Fruit fly (Drosophila melanogaster) whole organism, embryonic: ENCODE data around the gene Sws1.

Source experiments
- Antp ChIP-seq: fragments of 200-800 bp; sonication (Bioruptor generic); optimal IDR thresholded peaks from 3 replicates; lab custom pipeline; 2016; ENCODE audit warnings: missing biosample characterization, missing genetic modification characterization
- B-H2 ChIP-seq: fragments of 200-800 bp; sonication (Bioruptor generic); optimal IDR thresholded peaks from 2 replicates; lab custom pipeline; 2018; ENCODE audit warnings: missing biosample characterization, mild to moderate bottlenecking, missing genetic modification characterization
- Bgb ChIP-seq: fragments of 200-800 bp; sonication (Bioruptor generic); IDR thresholded peaks from 2 replicates; pipeline ENCODE4 v1.3.6; 2022; ENCODE audit warnings: missing biosample characterization, missing genetic modification characterization; ENCODE audit not compliant: partially characterized antibody
- Blimp-1 ChIP-seq: fragments of 200-800 bp; sonication (Bioruptor generic); optimal IDR thresholded peaks from 3 replicates; lab custom pipeline; 2018; ENCODE audit warnings: missing biosample characterization, missing genetic modification characterization, mild to moderate bottlenecking, moderate library complexity, missing genetic modification reagents
- CG11093 ChIP-seq: fragments of 200-800 bp; sonication (Bioruptor generic); IDR thresholded peaks from 3 replicates; pipeline ENCODE4 v1.3.6; 2022; ENCODE audit warnings: missing biosample characterization, missing genetic modification characterization
- CG13424 ChIP-seq: fragments of 200-800 bp; sonication (Bioruptor generic); optimal IDR thresholded peaks from 2 replicates; lab custom pipeline; 2019; ENCODE audit warnings: missing biosample characterization, mild to moderate bottlenecking, missing genetic modification characterization, moderate library complexity
- CG14710 ChIP-seq: fragments of 200-800 bp; sonication (Bioruptor generic); optimal IDR thresholded peaks from 3 replicates; lab custom pipeline; 2019; ENCODE audit warnings: missing biosample characterization, mild to moderate bottlenecking, missing genetic modification characterization, moderate library complexity
- CG15479 ChIP-seq: fragments of 200-800 bp; sonication (Bioruptor generic); optimal IDR thresholded peaks from 3 replicates; lab custom pipeline; 2019; ENCODE audit warnings: missing biosample characterization, mild to moderate bottlenecking, missing genetic modification characterization, moderate library complexity
- CG15696 ChIP-seq: fragments of 200-800 bp; sonication (Bioruptor generic); optimal IDR thresholded peaks from 2 replicates; lab custom pipeline; 2019; ENCODE audit warnings: missing biosample characterization, mild to moderate bottlenecking, missing genetic modification characterization, moderate library complexity
- CG17328 ChIP-seq: fragments of 200-800 bp; sonication (Bioruptor generic); IDR thresholded peaks from 2 replicates; pipeline ENCODE4 v1.3.6; 2022; ENCODE audit warnings: missing biosample characterization, missing genetic modification characterization
- CG17385 ChIP-seq: fragments of 200-800 bp; sonication (Bioruptor generic); optimal IDR thresholded peaks from 3 replicates; lab custom pipeline; 2018; ENCODE audit warnings: missing biosample characterization, mild to moderate bottlenecking, missing genetic modification characterization
- CG18262 ChIP-seq: fragments of 200-800 bp; optimal IDR thresholded peaks from 3 replicates; lab custom pipeline; 2019; ENCODE audit warnings: missing biosample characterization, mild to moderate bottlenecking, missing genetic modification characterization, moderate library complexity
- CG2120 ChIP-seq: fragments of 200-800 bp; sonication (Bioruptor generic); optimal IDR thresholded peaks from 3 replicates; lab custom pipeline; 2016; ENCODE audit warnings: missing biosample characterization, missing genetic modification characterization
- CG30403 ChIP-seq: fragments of 200-800 bp; sonication (Bioruptor generic); optimal IDR thresholded peaks from 3 replicates; lab custom pipeline; 2016; ENCODE audit warnings: missing biosample characterization, missing genetic modification characterization
- CG32532 ChIP-seq: fragments of 200-800 bp; sonication (Bioruptor generic); IDR thresholded peaks from 2 replicates; pipeline ENCODE4 v1.3.6; 2022; ENCODE audit warnings: missing biosample characterization, missing genetic modification characterization
- CG3847 ChIP-seq: fragments of 200-800 bp; sonication (Bioruptor generic); IDR thresholded peaks from 2 replicates; pipeline ENCODE4 v1.3.6; 2022; ENCODE audit warnings: missing biosample characterization, missing genetic modification characterization
- CG6813 ChIP-seq: fragments of 200-800 bp; sonication (Bioruptor generic); optimal IDR thresholded peaks from 2 replicates; lab custom pipeline; 2017; ENCODE audit warnings: missing biosample characterization, missing genetic modification characterization, mild to moderate bottlenecking, moderate library complexity, missing genetic modification reagents
- CG8388 ChIP-seq: fragments of 200-800 bp; sonication (Bioruptor generic); optimal IDR thresholded peaks from 2 replicates; lab custom pipeline; 2019; ENCODE audit warnings: missing biosample characterization, mild to moderate bottlenecking, missing genetic modification characterization, moderate library complexity
- D ChIP-seq, 2 experiments: fragments of 200-800 bp in 1 of 2; fragments of >200 bp in 1 of 2; sonication (Bioruptor generic) in 1 of 2; optimal IDR thresholded peaks; 2 replicates in 1 of 2; 3 replicates in 1 of 2; lab custom pipeline; 2017; ENCODE audit warnings: mild to moderate bottlenecking in 1 of 2, missing biosample characterization in 1 of 2, missing genetic modification characterization in 1 of 2, missing genetic modification reagents in 1 of 2
- Elba2 ChIP-seq: fragments of 200-800 bp; sonication (Bioruptor generic); optimal IDR thresholded peaks from 3 replicates; lab custom pipeline; 2016; ENCODE audit warnings: missing biosample characterization, missing genetic modification characterization
- Fer2 ChIP-seq: fragments of 200-800 bp; sonication (Bioruptor generic); optimal IDR thresholded peaks from 2 replicates; lab custom pipeline; 2018; ENCODE audit warnings: missing biosample characterization, mild to moderate bottlenecking, missing genetic modification characterization, moderate library complexity
- HLH3B ChIP-seq: fragments of 200-800 bp; sonication (Bioruptor generic); IDR thresholded peaks from 2 replicates; pipeline ENCODE4 v1.3.6; 2022; ENCODE audit warnings: missing biosample characterization, missing genetic modification characterization
- MESR4 ChIP-seq: fragments of 200-800 bp; sonication (Bioruptor generic); optimal IDR thresholded peaks from 2 replicates; lab custom pipeline; 2018; ENCODE audit warnings: missing biosample characterization, mild to moderate bottlenecking, missing genetic modification characterization, moderate library complexity
- Ptx1 ChIP-seq: fragments of 200-800 bp; sonication (Bioruptor generic); IDR thresholded peaks from 2 replicates; pipeline ENCODE4 v1.3.6; 2022; ENCODE audit warnings: missing biosample characterization, missing genetic modification characterization
- Rfx ChIP-seq: fragments of 200-800 bp; sonication (Bioruptor generic); IDR thresholded peaks from 2 replicates; pipeline ENCODE4 v1.3.6; 2022; ENCODE audit warnings: missing biosample characterization, missing genetic modification characterization
- Sox100B ChIP-seq: fragments of 200-800 bp; sonication (Bioruptor generic); optimal IDR thresholded peaks from 3 replicates; lab custom pipeline; 2018; ENCODE audit warnings: missing biosample characterization, mild to moderate bottlenecking, missing genetic modification characterization
- Trl ChIP-seq, 3 experiments: fragments of >200 bp in 2 of 3; fragments of 200-800 bp in 1 of 3; sonication (Bioruptor generic) in 1 of 3; optimal IDR thresholded peaks; 2 replicates in 1 of 3; 3 replicates in 2 of 3; lab custom pipeline; 2016 to 2017; ENCODE audit warnings: missing biosample characterization in 1 of 3, missing genetic modification characterization in 1 of 3
- YL-1 ChIP-seq: fragments of 200-800 bp; sonication (Bioruptor generic); optimal IDR thresholded peaks from 3 replicates; lab custom pipeline; 2017; ENCODE audit warnings: missing biosample characterization, mild to moderate bottlenecking, missing genetic modification characterization
- az2 ChIP-seq: fragments of 200-800 bp; sonication (Bioruptor generic); optimal IDR thresholded peaks from 3 replicates; lab custom pipeline; 2016; ENCODE audit warnings: missing biosample characterization, missing genetic modification characterization
- btn ChIP-seq: fragments of 200-800 bp; sonication (Bioruptor generic); optimal IDR thresholded peaks from 2 replicates; lab custom pipeline; 2016; ENCODE audit warnings: missing biosample characterization, missing genetic modification characterization
- dmrt11E ChIP-seq: fragments of 200-800 bp; sonication (Bioruptor generic); optimal IDR thresholded peaks from 3 replicates; lab custom pipeline; 2018; ENCODE audit warnings: missing biosample characterization, mild to moderate bottlenecking, missing genetic modification characterization, moderate library complexity
- ewg ChIP-seq: fragments of 200-800 bp; sonication (Bioruptor generic); optimal IDR thresholded peaks from 3 replicates; lab custom pipeline; 2017; ENCODE audit warnings: mild to moderate bottlenecking, missing biosample characterization, missing genetic modification reagents, missing genetic modification characterization
- gro ChIP-seq: fragments of 200-800 bp; sonication (Bioruptor generic); optimal IDR thresholded peaks from 2 replicates; lab custom pipeline; 2016; ENCODE audit warnings: missing biosample characterization, missing genetic modification characterization
- hb ChIP-seq: fragments of 200-800 bp; sonication (Bioruptor generic); IDR thresholded peaks from 3 replicates; pipeline ENCODE4 v1.3.6; 2022; ENCODE audit warnings: missing biosample characterization, missing genetic modification characterization; ENCODE audit not compliant: partially characterized antibody
- hbn ChIP-seq: fragments of 200-800 bp; sonication (Bioruptor generic); IDR thresholded peaks from 2 replicates; pipeline ENCODE4 v1.3.6; 2022; ENCODE audit warnings: missing biosample characterization, missing genetic modification characterization; ENCODE audit not compliant: partially characterized antibody
- jumu ChIP-seq: fragments of 200-800 bp; sonication (Bioruptor generic); optimal IDR thresholded peaks from 3 replicates; lab custom pipeline; 2016; ENCODE audit warnings: missing biosample characterization, missing genetic modification characterization
- lab ChIP-seq: fragments of 200-800 bp; sonication (Bioruptor generic); optimal IDR thresholded peaks from 3 replicates; lab custom pipeline; 2017; ENCODE audit warnings: missing biosample characterization, missing genetic modification characterization, mild to moderate bottlenecking, moderate library complexity, missing genetic modification reagents
- luna ChIP-seq: fragments of 200-800 bp; sonication (Bioruptor generic); optimal IDR thresholded peaks from 2 replicates; lab custom pipeline; 2016; ENCODE audit warnings: missing biosample characterization, missing genetic modification characterization
- pan ChIP-seq, 4 experiments: fragments of >200 bp in 3 of 4; fragments of 200-800 bp in 1 of 4; sonication (Bioruptor generic) in 1 of 4; optimal IDR thresholded peaks in 3 of 4; IDR thresholded peaks in 1 of 4; 2 replicates each; pipeline versions ENCODE4 v1.3.6 to Lab custom; 2017 to 2022; ENCODE audit warnings: missing biosample characterization in 2 of 4, missing genetic modification characterization in 2 of 4, mixed read lengths in 1 of 4
- pnt ChIP-seq: fragments of 200-800 bp; sonication (Bioruptor generic); optimal IDR thresholded peaks from 3 replicates; lab custom pipeline; 2016; ENCODE audit warnings: missing biosample characterization, missing genetic modification characterization
- rib ChIP-seq: fragments of 200-800 bp; sonication (Bioruptor generic); IDR thresholded peaks from 2 replicates; pipeline ENCODE4 v1.3.6; 2022; ENCODE audit warnings: missing biosample characterization, missing genetic modification characterization
- row ChIP-seq: fragments of 200-800 bp; sonication (Bioruptor generic); IDR thresholded peaks from 3 replicates; pipeline ENCODE4 v1.3.6; 2022; ENCODE audit warnings: missing biosample characterization, missing genetic modification characterization
- trem ChIP-seq: fragments of 200-800 bp; optimal IDR thresholded peaks from 3 replicates; lab custom pipeline; 2019; ENCODE audit warnings: missing biosample characterization, mild to moderate bottlenecking, missing genetic modification characterization, moderate library complexity
- unc-4 ChIP-seq: fragments of 200-800 bp; sonication (Bioruptor generic); IDR thresholded peaks from 2 replicates; pipeline ENCODE4 v1.3.6; 2022; ENCODE audit warnings: missing biosample characterization, missing genetic modification characterization; ENCODE audit not compliant: partially characterized antibody
- vvl ChIP-seq: fragments of 200-800 bp; sonication (Bioruptor generic); IDR thresholded peaks from 2 replicates; pipeline ENCODE4 v1.3.6; 2022; ENCODE audit warnings: missing biosample characterization, missing genetic modification characterization
- z ChIP-seq: fragments of 200-800 bp; sonication (Bioruptor generic); IDR thresholded peaks from 3 replicates; pipeline ENCODE4 v1.3.6; 2022; ENCODE audit warnings: missing biosample characterization, missing genetic modification characterization

Sws1 gene

dm6 chr2L:2576565-2577360, 1.9 kb upstream of the Sws1 start, which contains the start of gene insv (continued):
- TF ChIP-seq vvl (GFP tag; lab: Robert Waterston, UW) (no peak), YL-1 (GFP tag; lab: Kevin White, UChicago) (no peak), Elba2 (GFP tag; lab: Kevin White, UChicago) (peak; percentile 44), CG11093 (GFP tag; lab: Robert Waterston, UW) (no peak), Antp (GFP tag; lab: Kevin White, UChicago) (no peak), D (optimal IDR thresholded peaks at IDR 0.05; lab: Kevin White, UChicago) (no peak), D (GFP tag; optimal IDR thresholded peaks at IDR 0.05; lab: Kevin White, UChicago) (peak; percentile 10), CG30403 (peak; percentile 5), dmrt11E (peak; percentile 16), gro (no peak), B-H2 (no peak), Bgb (GFP tag; lab: Robert Waterston, UW) (0 out of 2 replicates have a peak, but pooled peaks have one; percentile 38), az2 (peak; percentile 1), Trl (optimal IDR thresholded peaks at IDR 0.05; lab: Kevin White, UChicago) (peak in 1 of 2 experiments; percentile 29), Trl (GFP tag; optimal IDR thresholded peaks at IDR 0.05; lab: Kevin White, UChicago) (no peak), trem (tag; lab: Kevin White, UChicago) (no peak), luna (GFP tag; lab: Kevin White, UChicago) (no peak), row (GFP tag; lab: Robert Waterston, UW) (peak; percentile 68), ewg (GFP tag; lab: Kevin White, UChicago) (peak; percentile 67), hbn (GFP tag; lab: Robert Waterston, UW) (peak; percentile 52; the same call in 1 of the 2 replicates), Blimp-1 (no peak), CG18262 (tag; lab: Kevin White, UChicago) (peak; percentile 13), CG14710 (tag; lab: Kevin White, UChicago) (no peak), MESR4 (GFP tag; lab: Kevin White, UChicago) (peak; percentile 15), CG32532 (GFP tag; lab: Robert Waterston, UW) (no peak), CG2120 (GFP tag; lab: Kevin White, UChicago) (peak; percentile 4), pan (optimal IDR thresholded peaks at IDR 0.05; lab: Kevin White, UChicago) (no peak), pan (GFP tag; optimal IDR thresholded peaks at IDR 0.05 in 1 of 2, IDR thresholded peaks at IDR 0.05 in 1 of 2) (no peak), CG15479 (GFP tag; lab: Kevin White, UChicago) (peak; percentile 9), HLH3B (GFP tag; lab: Robert Waterston, UW) (0 out of 2 replicates have a peak, but pooled peaks have one; percentile 13), lab (no peak), CG13424 (tag; lab: Kevin White, UChicago) (no peak), pnt (GFP tag; lab: Kevin White, UChicago) (no peak), hb (GFP tag; lab: Robert Waterston, UW) (0 out of 3 replicates have a peak, but pooled peaks have one; percentile 52), CG17385 (GFP tag; lab: Kevin White, UChicago) (no peak), CG3847 (GFP tag; lab: Robert Waterston, UW) (0 out of 2 replicates have a peak, but pooled peaks have one; percentile 7), Sox100B (GFP tag; lab: Kevin White, UChicago) (no peak), Rfx (GFP tag; lab: Robert Waterston, UW) (peak; percentile 46; the same call in 1 of the 2 replicates), z (GFP tag; lab: Robert Waterston, UW) (peak; percentile 39; the same call in 1 of the 3 replicates), btn (GFP tag; lab: Kevin White, UChicago) (no peak), unc-4 (0 out of 2 replicates have a peak, but pooled peaks have one; percentile 57), rib (no peak), jumu (no peak), CG8388 (GFP tag; lab: Kevin White, UChicago) (no peak), CG6813 (GFP tag; lab: Kevin White, UChicago) (no peak), CG15696 (tag; lab: Kevin White, UChicago) (peak; percentile 20), Fer2 (no peak), CG17328 (GFP tag; lab: Robert Waterston, UW) (no peak), Ptx1 (peak; percentile 37; the same call in 1 of the 2 replicates)
